Worm (Caenorhabditis elegans) whole organism, L3 larva: ENCODE data around the gene F44D12.16.

ENCODE experiments used
- aly-2 ChIP-seq: fragments of 150-350 bp; optimal IDR thresholded peaks from 2 replicates; lab custom pipeline; 2014; ENCODE audit warnings: missing biosample characterization, missing genetic modification characterization
- ceh-28 ChIP-seq: fragments of 150-350 bp; optimal IDR thresholded peaks from 2 replicates; lab custom pipeline; 2014; ENCODE audit warnings: missing biosample characterization, missing genetic modification reagents, missing genetic modification characterization
- ceh-82 ChIP-seq: fragments of 150-350 bp; optimal IDR thresholded peaks from 2 replicates; lab custom pipeline; 2014; ENCODE audit warnings: missing biosample characterization, missing genetic modification characterization
- egl-27 ChIP-seq: sonication (generic microtip); optimal IDR thresholded peaks from 4 replicates; lab custom pipeline; 2017; ENCODE audit warnings: missing biosample characterization, missing genetic modification reagents, missing genetic modification characterization
- fos-1 ChIP-seq: fragments of 150-350 bp; optimal IDR thresholded peaks from 2 replicates; lab custom pipeline; 2014; ENCODE audit warnings: missing biosample characterization, missing genetic modification characterization
- lin-15B ChIP-seq: fragments of 150-350 bp; optimal IDR thresholded peaks from 2 replicates; lab custom pipeline; 2014; ENCODE audit warnings: missing biosample characterization, missing genetic modification characterization
- lsy-12 ChIP-seq: sonication (generic microtip); optimal IDR thresholded peaks from 2 replicates; lab custom pipeline; 2016; ENCODE audit warnings: mild to moderate bottlenecking, missing genetic modification characterization, missing compliant biosample characterization
- nhr-11 ChIP-seq: fragments of 150-350 bp; optimal IDR thresholded peaks from 2 replicates; lab custom pipeline; 2014; ENCODE audit warnings: missing biosample characterization, missing genetic modification characterization
- nhr-237 ChIP-seq: fragments of 150-350 bp; optimal IDR thresholded peaks from 2 replicates; lab custom pipeline; 2014; ENCODE audit warnings: missing biosample characterization, missing genetic modification characterization
- pha-4 ChIP-seq: fragments of 150-350 bp; optimal IDR thresholded peaks from 2 replicates; lab custom pipeline; 2014; ENCODE audit warnings: missing biosample characterization, missing genetic modification reagents, missing genetic modification characterization
- unc-62 ChIP-seq: fragments of 150-350 bp; sonication (generic microtip); optimal IDR thresholded peaks from 4 replicates; lab custom pipeline; 2014; ENCODE audit warnings: missing biosample characterization, missing genetic modification reagents, missing genetic modification characterization

- TF ChIP-seq lsy-12 (tag; lab: Kevin White, UChicago), result no peak
- no peak for TF ChIP-seq nhr-237
- TF ChIP-seq nhr-11 (tag; lab: Kevin White, UChicago), result no peak
- no peak for TF ChIP-seq ceh-28 (tag; lab: Kevin White, UChicago)
- no peak for TF ChIP-seq ceh-82 (tag; lab: Kevin White, UChicago)
- no peak for TF ChIP-seq aly-2 (tag; lab: Kevin White, UChicago)
- TF ChIP-seq pha-4 (tag; lab: Kevin White, UChicago), result no peak
- TF ChIP-seq unc-62 (GFP tag; lab: Kevin White, UChicago), result no peak
- TF ChIP-seq lin-15B, result no peak
- no peak for TF ChIP-seq fos-1 (tag; lab: Kevin White, UChicago)
- TF ChIP-seq egl-27 (tag; lab: Kevin White, UChicago), result no peak
Measured at ce11 chrIV:10022991-10023390, 5.9 kb upstream of the F44D12.16 start, which contains the start of gene F44D12.8.
